Worm (Caenorhabditis elegans) whole organism, L1 larva: Measurements from ENCODE around the gene tpra-1.
A peak's percentile ranks its signal among the peaks of the same experiment; 100 is the strongest.

Experiments
- C04F5.9 ChIP-seq: sonication (generic microtip); optimal IDR thresholded peaks from 2 replicates; lab custom pipeline; 2016; ENCODE audit warnings: missing genetic modification characterization, missing compliant biosample characterization
- C16A3.4 ChIP-seq: fragments of 150-350 bp; optimal IDR thresholded peaks from 2 replicates; lab custom pipeline; 2014; ENCODE audit warnings: missing biosample characterization, missing genetic modification characterization
- C34B4.2 ChIP-seq: sonication (generic microtip); optimal IDR thresholded peaks from 2 replicates; lab custom pipeline; 2017; ENCODE audit warnings: mild to moderate bottlenecking, missing genetic modification characterization, missing compliant biosample characterization
- aly-2 ChIP-seq: fragments of 150-350 bp; optimal IDR thresholded peaks from 2 replicates; lab custom pipeline; 2014; ENCODE audit warnings: missing biosample characterization, missing genetic modification characterization
- ama-1 ChIP-seq: fragments of 150-350 bp; optimal IDR thresholded peaks from 2 replicates; lab custom pipeline; 2014
- blmp-1 ChIP-seq: fragments of 150-350 bp; optimal IDR thresholded peaks from 2 replicates; lab custom pipeline; 2014; ENCODE audit warnings: missing biosample characterization, missing genetic modification characterization
- ceh-63 ChIP-seq: fragments of 200-800 bp; sonication (Bioruptor generic); optimal IDR thresholded peaks from 2 replicates; lab custom pipeline; 2018; ENCODE audit warnings: mild to moderate bottlenecking, missing genetic modification characterization, missing compliant biosample characterization
- ceh-8 ChIP-seq: fragments of 200-800 bp; sonication (Bioruptor generic); optimal IDR thresholded peaks from 2 replicates; lab custom pipeline; 2018; ENCODE audit warnings: mild to moderate bottlenecking, missing genetic modification characterization, moderate library complexity, missing compliant biosample characterization
- ceh-82 ChIP-seq, 3 experiments: fragments of 150-350 bp in 1 of 3; sonication (generic microtip) in 2 of 3; optimal IDR thresholded peaks; 2 replicates each; lab custom pipeline; 2014 to 2017; ENCODE audit warnings: missing biosample characterization in 3 of 3, missing genetic modification characterization in 3 of 3
- ces-1 ChIP-seq: fragments of 150-350 bp; optimal IDR thresholded peaks from 2 replicates; lab custom pipeline; 2014; ENCODE audit warnings: missing biosample characterization, missing genetic modification reagents, missing genetic modification characterization
- dsc-1 ChIP-seq: sonication (generic microtip); optimal IDR thresholded peaks from 2 replicates; lab custom pipeline; 2016; ENCODE audit warnings: mild to moderate bottlenecking, missing genetic modification characterization, missing compliant biosample characterization
- efl-3 ChIP-seq: fragments of 200-800 bp; sonication (Bioruptor generic); optimal IDR thresholded peaks from 2 replicates; lab custom pipeline; 2018; ENCODE audit warnings: mild to moderate bottlenecking, missing genetic modification characterization, missing compliant biosample characterization
- elt-2 ChIP-seq: sonication (generic microtip); optimal IDR thresholded peaks from 2 replicates; lab custom pipeline; 2016; ENCODE audit warnings: missing genetic modification characterization, mild to moderate bottlenecking, inconsistent platforms, missing compliant biosample characterization, missing genetic modification reagents
- elt-3 ChIP-seq, 6 experiments: fragments of 150-350 bp in 1 of 6; sonication (generic microtip); optimal IDR thresholded peaks; 2 replicates each; lab custom pipeline; 2017 to 2018; ENCODE audit warnings: missing biosample characterization in 6 of 6, missing genetic modification characterization in 6 of 6, inconsistent platforms in 1 of 6
- ets-5 ChIP-seq: fragments of 200-800 bp; sonication (Bioruptor generic); IDR thresholded peaks from 2 replicates; pipeline ENCODE4 v1.3.6; 2022; ENCODE audit warnings: missing genetic modification characterization, missing compliant biosample characterization
- fkh-10 ChIP-seq: sonication (generic microtip); optimal IDR thresholded peaks from 2 replicates; lab custom pipeline; 2017; ENCODE audit warnings: missing biosample characterization, missing genetic modification reagents, missing genetic modification characterization
- fkh-8 ChIP-seq: sonication (generic microtip); optimal IDR thresholded peaks from 2 replicates; lab custom pipeline; 2016; ENCODE audit warnings: mild to moderate bottlenecking, missing genetic modification characterization, missing compliant biosample characterization
- grh-1 ChIP-seq: fragments of 200-800 bp; sonication (Bioruptor generic); IDR thresholded peaks from 2 replicates; pipeline ENCODE4 v1.3.6; 2022; ENCODE audit warnings: missing genetic modification reagents, missing genetic modification characterization, missing compliant biosample characterization
- hpl-2 ChIP-seq: fragments of 150-350 bp; optimal IDR thresholded peaks from 2 replicates; lab custom pipeline; 2014; ENCODE audit warnings: missing biosample characterization, missing genetic modification reagents, missing genetic modification characterization
- irx-1 ChIP-seq: sonication (generic microtip); optimal IDR thresholded peaks from 2 replicates; lab custom pipeline; 2016; ENCODE audit warnings: missing genetic modification characterization, missing compliant biosample characterization
- jun-1 ChIP-seq: fragments of 150-350 bp; optimal IDR thresholded peaks from 2 replicates; lab custom pipeline; 2014; ENCODE audit warnings: missing biosample characterization, missing genetic modification reagents, missing genetic modification characterization
- lin-13 ChIP-seq: fragments of 150-350 bp; optimal IDR thresholded peaks from 2 replicates; lab custom pipeline; 2014; ENCODE audit warnings: missing biosample characterization, missing genetic modification reagents, missing genetic modification characterization
- lin-14 ChIP-seq: fragments of 200-800 bp; sonication (Bioruptor generic); optimal IDR thresholded peaks from 2 replicates; lab custom pipeline; 2018; ENCODE audit warnings: mild to moderate bottlenecking, missing genetic modification characterization, moderate library complexity, missing compliant biosample characterization
- lin-15B ChIP-seq: fragments of 150-350 bp; sonication (generic microtip); optimal IDR thresholded peaks from 3 replicates; lab custom pipeline; 2014; ENCODE audit warnings: missing biosample characterization, missing genetic modification characterization
- lin-35 ChIP-seq, 2 experiments: fragments of 150-350 bp; optimal IDR thresholded peaks; 2 replicates each; lab custom pipeline; 2014; ENCODE audit warnings: missing biosample characterization in 2 of 2, missing genetic modification characterization in 2 of 2, missing genetic modification reagents in 2 of 2
- lin-39 ChIP-seq: fragments of 150-350 bp; optimal IDR thresholded peaks from 2 replicates; lab custom pipeline; 2014; ENCODE audit warnings: missing biosample characterization, missing genetic modification reagents, missing genetic modification characterization
- lir-3 ChIP-seq: sonication (generic microtip); optimal IDR thresholded peaks from 2 replicates; lab custom pipeline; 2016; ENCODE audit warnings: mild to moderate bottlenecking, missing genetic modification characterization, moderate library complexity, missing compliant biosample characterization; ENCODE audit not compliant: poor library complexity
- lsy-2 ChIP-seq, 2 experiments: fragments of 150-350 bp; optimal IDR thresholded peaks; 2 replicates each; lab custom pipeline; 2014; ENCODE audit warnings: missing biosample characterization in 2 of 2, missing genetic modification characterization in 2 of 2
- mab-9 ChIP-seq: fragments of 200-800 bp; sonication (Bioruptor generic); IDR thresholded peaks from 2 replicates; pipeline ENCODE4 v1.3.6; 2022; ENCODE audit warnings: missing genetic modification reagents, missing genetic modification characterization, missing compliant biosample characterization
- mdl-1 ChIP-seq, 2 experiments: fragments of 150-350 bp; optimal IDR thresholded peaks; 2 replicates each; lab custom pipeline; 2014 to 2017; ENCODE audit warnings: missing biosample characterization in 2 of 2, missing genetic modification characterization in 2 of 2, inconsistent platforms in 1 of 2
- mep-1 ChIP-seq: fragments of 150-350 bp; optimal IDR thresholded peaks from 2 replicates; lab custom pipeline; 2014; ENCODE audit warnings: missing biosample characterization, missing genetic modification characterization
- nhr-20 ChIP-seq: sonication (generic microtip); optimal IDR thresholded peaks from 2 replicates; lab custom pipeline; 2016; ENCODE audit warnings: mild to moderate bottlenecking, missing genetic modification characterization, missing compliant biosample characterization
- nhr-47 ChIP-seq: sonication (generic microtip); optimal IDR thresholded peaks from 2 replicates; lab custom pipeline; 2016; ENCODE audit warnings: mild to moderate bottlenecking, missing genetic modification characterization, moderate library complexity, missing compliant biosample characterization
- nhr-71 ChIP-seq: sonication (generic microtip); optimal IDR thresholded peaks from 2 replicates; lab custom pipeline; 2016; ENCODE audit warnings: mild to moderate bottlenecking, missing genetic modification characterization, moderate library complexity, missing compliant biosample characterization
- nhr-76 ChIP-seq: sonication (generic microtip); optimal IDR thresholded peaks from 2 replicates; lab custom pipeline; 2017; ENCODE audit warnings: missing biosample characterization, missing genetic modification characterization
- nhr-77 ChIP-seq: fragments of 150-350 bp; optimal IDR thresholded peaks from 2 replicates; lab custom pipeline; 2014; ENCODE audit warnings: missing biosample characterization, missing genetic modification characterization
- nhr-84 ChIP-seq: sonication (generic microtip); optimal IDR thresholded peaks from 2 replicates; lab custom pipeline; 2017; ENCODE audit warnings: missing biosample characterization, missing genetic modification characterization
- nhr-90 ChIP-seq: sonication (generic microtip); optimal IDR thresholded peaks from 2 replicates; lab custom pipeline; 2016; ENCODE audit warnings: mild to moderate bottlenecking, missing genetic modification characterization, missing compliant biosample characterization; ENCODE audit not compliant: poor library complexity
- pax-3 ChIP-seq: fragments of 200-800 bp; sonication (Bioruptor generic); optimal IDR thresholded peaks from 2 replicates; lab custom pipeline; 2018; ENCODE audit warnings: mild to moderate bottlenecking, missing genetic modification characterization, moderate library complexity, missing compliant biosample characterization
- pqm-1 ChIP-seq: sonication (generic microtip); optimal IDR thresholded peaks from 3 replicates; lab custom pipeline; 2017; ENCODE audit warnings: missing biosample characterization, missing genetic modification characterization
- rnt-1 ChIP-seq: sonication (generic microtip); optimal IDR thresholded peaks from 2 replicates; lab custom pipeline; 2016; ENCODE audit warnings: mild to moderate bottlenecking, missing genetic modification characterization, moderate library complexity, missing compliant biosample characterization
- snpc-4 ChIP-seq: fragments of 150-350 bp; optimal IDR thresholded peaks from 2 replicates; lab custom pipeline; 2014; ENCODE audit warnings: missing biosample characterization, missing genetic modification characterization
- unc-130 ChIP-seq: fragments of 150-350 bp; optimal IDR thresholded peaks from 2 replicates; lab custom pipeline; 2017; ENCODE audit warnings: missing biosample characterization, missing genetic modification characterization, inconsistent platforms
- unc-30 ChIP-seq: sonication (generic microtip); optimal IDR thresholded peaks from 2 replicates; lab custom pipeline; 2017; ENCODE audit warnings: missing biosample characterization, missing genetic modification characterization
- unc-62 ChIP-seq: fragments of 150-350 bp; optimal IDR thresholded peaks from 2 replicates; lab custom pipeline; 2014; ENCODE audit warnings: missing biosample characterization, missing genetic modification reagents, missing genetic modification characterization
- unc-86 ChIP-seq: sonication (generic microtip); optimal IDR thresholded peaks from 2 replicates; lab custom pipeline; 2016; ENCODE audit warnings: missing genetic modification characterization, missing compliant biosample characterization
- xbp-1 ChIP-seq: sonication (generic microtip); optimal IDR thresholded peaks from 2 replicates; lab custom pipeline; 2016; ENCODE audit warnings: missing genetic modification characterization, missing compliant biosample characterization
- zag-1 ChIP-seq: fragments of 150-350 bp; optimal IDR thresholded peaks from 2 replicates; lab custom pipeline; 2014; ENCODE audit warnings: missing biosample characterization, missing genetic modification characterization
- zip-4 ChIP-seq: fragments of 200-800 bp; sonication (Bioruptor generic); optimal IDR thresholded peaks from 2 replicates; lab custom pipeline; 2018; ENCODE audit warnings: mild to moderate bottlenecking, missing genetic modification characterization, moderate library complexity, missing compliant biosample characterization

The tpra-1 gene

ce11 chrIV:8933575-8933974, 22.7 kb upstream of the tpra-1 start, which contains the start of gene D1046.4:
D1046.4 (plus strand) TSS chrIV:8933875.
- TF ChIP-seq lir-3 (tag; lab: Kevin White, UChicago): no peak
- no peak for TF ChIP-seq nhr-84 (tag; lab: Kevin White, UChicago)
- no peak for TF ChIP-seq lin-35 (GFP tag; optimal IDR thresholded peaks at IDR 0.05; lab: Kevin White, UChicago)
- TF ChIP-seq mab-9: no peak
- no peak for TF ChIP-seq ama-1 (lab: Kevin White, UChicago)
- no peak for TF ChIP-seq C04F5.9
- no peak for TF ChIP-seq pqm-1 (tag; lab: Kevin White, UChicago)
- no peak for TF ChIP-seq fkh-10 (GFP tag; lab: Kevin White, UChicago)
- no peak for TF ChIP-seq elt-3 (tag; optimal IDR thresholded peaks at IDR 0.05; lab: Kevin White, UChicago)
- no peak for TF ChIP-seq dsc-1 (tag; lab: Kevin White, UChicago)
- no peak for TF ChIP-seq nhr-71 (tag; lab: Kevin White, UChicago)
- TF ChIP-seq xbp-1 (tag; lab: Kevin White, UChicago): no peak
- no peak for TF ChIP-seq fkh-8 (tag; lab: Kevin White, UChicago)
- TF ChIP-seq nhr-77 (tag; lab: Kevin White, UChicago): no peak
- TF ChIP-seq unc-86 (tag; lab: Kevin White, UChicago): no peak
- no peak for TF ChIP-seq nhr-47 (tag; lab: Kevin White, UChicago)
- no peak for TF ChIP-seq lsy-2 (tag; optimal IDR thresholded peaks at IDR 0.05; lab: Kevin White, UChicago)
- TF ChIP-seq ceh-63 (GFP tag; lab: Kevin White, UChicago): no peak

ce11 chrIV:8943430-8943829, 12.9 kb upstream of the tpra-1 start:
- TF ChIP-seq elt-2 (tag; lab: Kevin White, UChicago) (no peak), lin-14 (peak; percentile 45), fkh-10 (GFP tag; lab: Kevin White, UChicago) (peak; percentile 17), dsc-1 (tag; lab: Kevin White, UChicago) (no peak)

- peak; percentile 31 to 62 for TF ChIP-seq lsy-2 (tag; optimal IDR thresholded peaks at IDR 0.05; lab: Kevin White, UChicago)
- TF ChIP-seq unc-130: peak; percentile 30
- TF ChIP-seq nhr-90 (tag; lab: Kevin White, UChicago): no peak
- peak; percentile 69 for TF ChIP-seq nhr-47 (tag; lab: Kevin White, UChicago)
- TF ChIP-seq lir-3 (tag; lab: Kevin White, UChicago): peak; percentile 20
- TF ChIP-seq unc-30 (tag; lab: Kevin White, UChicago): no peak
- peak; percentile 55 for TF ChIP-seq unc-86 (tag; lab: Kevin White, UChicago)
- TF ChIP-seq snpc-4 (tag; lab: Kevin White, UChicago): peak; percentile 50
- peak; percentile 32 for TF ChIP-seq irx-1 (tag; lab: Kevin White, UChicago)
- no peak for TF ChIP-seq C34B4.2
- TF ChIP-seq unc-62 (GFP tag; lab: Kevin White, UChicago): no peak
- TF ChIP-seq aly-2: no peak
- peak; percentile 64 for TF ChIP-seq rnt-1 (tag; lab: Kevin White, UChicago)
- no peak for TF ChIP-seq jun-1
- TF ChIP-seq ces-1: no peak
- TF ChIP-seq lin-13 (GFP tag; lab: Kevin White, UChicago): no peak
- TF ChIP-seq nhr-76: no peak
- TF ChIP-seq mdl-1 (tag; optimal IDR thresholded peaks at IDR 0.05; lab: Kevin White, UChicago): peak in 1 of 2 experiments; percentile 52
- TF ChIP-seq grh-1: no peak
- TF ChIP-seq ceh-82 (tag; optimal IDR thresholded peaks at IDR 0.05; lab: Kevin White, UChicago): peak in 1 of 3 experiments; percentile 19
- TF ChIP-seq ets-5: no peak
- peak; percentile 47 for TF ChIP-seq mep-1 (tag; lab: Kevin White, UChicago)
- TF ChIP-seq efl-3 (GFP tag; lab: Kevin White, UChicago): no peak
- TF ChIP-seq ceh-8 (GFP tag; lab: Kevin White, UChicago): peak; percentile 86
- TF ChIP-seq blmp-1: no peak
- no peak for TF ChIP-seq zag-1 (tag; lab: Kevin White, UChicago)
- no peak for TF ChIP-seq hpl-2 (GFP tag; lab: Kevin White, UChicago)
- TF ChIP-seq pax-3: peak; percentile 0
- no peak for TF ChIP-seq lin-15B (tag; lab: Kevin White, UChicago)
- TF ChIP-seq zip-4 (GFP tag; lab: Kevin White, UChicago): no peak
- TF ChIP-seq nhr-20 (tag; lab: Kevin White, UChicago): peak; percentile 62
- peak; percentile 94 for TF ChIP-seq lin-14
- no peak for TF ChIP-seq C16A3.4 (tag; lab: Kevin White, UChicago)
- TF ChIP-seq nhr-84 (tag; lab: Kevin White, UChicago): no peak
- TF ChIP-seq lin-39 (tag; lab: Kevin White, UChicago): peak; percentile 67
Observed at ce11 chrIV:8947146-8947545, 9.1 kb upstream of the tpra-1 start.
